Fruit fly (Drosophila melanogaster): ENCODE results near the gene CG34345.

The CG34345 gene

dm6 chr2L:6612477-6613004, 10.4 kb upstream of the CG34345 start (continued):
- peak; percentile 99 for TF ChIP-seq E2f2 (GFP tag; IDR thresholded peaks at IDR 0.05)
- TF ChIP-seq vfl (GFP tag; optimal IDR thresholded peaks at IDR 0.05), result peak; percentile 100
- TF ChIP-seq ERR (GFP tag; optimal IDR thresholded peaks at IDR 0.05), result peak; percentile 100
- TF ChIP-seq Lpt (GFP tag; optimal IDR thresholded peaks at IDR 0.05), result no peak
- peak; percentile 100 for TF ChIP-seq caup (GFP tag; optimal IDR thresholded peaks at IDR 0.05; ENCODE audit: severe bottlenecking)
- peak; percentile 100 for TF ChIP-seq CG12236 (GFP tag; optimal IDR thresholded peaks at IDR 0.05)
- TF ChIP-seq gcm2 (GFP tag; optimal IDR thresholded peaks at IDR 0.05), result peak; percentile 100
- peak; percentile 100 for TF ChIP-seq HHEX (GFP tag; optimal IDR thresholded peaks at IDR 0.05)
- peak; percentile 100 for TF ChIP-seq MBD-R2 (GFP tag; IDR thresholded peaks at IDR 0.05)
- peak; percentile 100 for TF ChIP-seq CG9215 (GFP tag; IDR thresholded peaks at IDR 0.05)
- TF ChIP-seq CG6854 (GFP tag; optimal IDR thresholded peaks at IDR 0.05), result peak; percentile 100
- peak; percentile 100 for TF ChIP-seq CG17612 (GFP tag; IDR thresholded peaks at IDR 0.05)
- peak; percentile 100 for TF ChIP-seq CG18476 (GFP tag; optimal IDR thresholded peaks at IDR 0.05)
- TF ChIP-seq CG4854 (GFP tag; optimal IDR thresholded peaks at IDR 0.05), result peak; percentile 100
- TF ChIP-seq CG31224 (GFP tag; IDR thresholded peaks at IDR 0.05), result peak; percentile 99
- no peak for TF ChIP-seq CG2129 (GFP tag; IDR thresholded peaks at IDR 0.05; ENCODE audit: partially characterized antibody)
- TF ChIP-seq CG1602 (GFP tag; optimal IDR thresholded peaks at IDR 0.05), result peak; percentile 100
- peak; percentile 100 for TF ChIP-seq CG13624 (GFP tag; optimal IDR thresholded peaks at IDR 0.05)
- peak; percentile 96 for TF ChIP-seq fd102C (GFP tag; optimal IDR thresholded peaks at IDR 0.05)
- TF ChIP-seq Spps (tag; optimal IDR thresholded peaks at IDR 0.05), result peak; percentile 100
- TF ChIP-seq nom (GFP tag; optimal IDR thresholded peaks at IDR 0.05), result peak; percentile 100
- TF ChIP-seq trem (tag; optimal IDR thresholded peaks at IDR 0.05), result peak; percentile 98
- peak; percentile 100 for TF ChIP-seq mirr (GFP tag; optimal IDR thresholded peaks at IDR 0.05)
- TF ChIP-seq amos (GFP tag; IDR thresholded peaks at IDR 0.05; ENCODE audit: partially characterized antibody), result peak; percentile 45; the same call in 1 of the 2 replicates
- peak; percentile 100 for TF ChIP-seq CG30403 (GFP tag; optimal IDR thresholded peaks at IDR 0.05)
- TF ChIP-seq CG6765 (GFP tag; optimal IDR thresholded peaks at IDR 0.05), result peak; percentile 100
- peak; percentile 100 for TF ChIP-seq CG12391 (tag; optimal IDR thresholded peaks at IDR 0.05)
- TF ChIP-seq CG43689 (GFP tag; IDR thresholded peaks at IDR 0.05), result peak; percentile 100
- TF ChIP-seq lab (GFP tag; optimal IDR thresholded peaks at IDR 0.05), result peak; percentile 100
- peak; percentile 36 for TF ChIP-seq Scr (GFP tag; IDR thresholded peaks at IDR 0.05; ENCODE audit: partially characterized antibody)
- TF ChIP-seq en (GFP tag; optimal IDR thresholded peaks at IDR 0.05), result peak; percentile 100
- TF ChIP-seq CG10366 (GFP tag; IDR thresholded peaks at IDR 0.05), result peak; percentile 100
- TF ChIP-seq ash1 (GFP tag; optimal IDR thresholded peaks at IDR 0.05), result peak; percentile 100
- peak; percentile 100 for TF ChIP-seq Mad (GFP tag; optimal IDR thresholded peaks at IDR 0.05)
- peak; percentile 96 for TF ChIP-seq CG3995 (GFP tag; optimal IDR thresholded peaks at IDR 0.05)
- TF ChIP-seq CG10462 (GFP tag; optimal IDR thresholded peaks at IDR 0.05), result peak; percentile 100
- peak; percentile 100 for TF ChIP-seq luna (GFP tag; optimal IDR thresholded peaks at IDR 0.05)
- TF ChIP-seq yki (optimal IDR thresholded peaks at IDR 0.05), result no peak
- peak; percentile 100 for TF ChIP-seq CG14667 (GFP tag; IDR thresholded peaks at IDR 0.05)
- no peak for TF ChIP-seq fru (optimal IDR thresholded peaks at IDR 0.05)
- TF ChIP-seq scrt (GFP tag; optimal IDR thresholded peaks at IDR 0.05), result peak; percentile 100
- peak; percentile 100 for TF ChIP-seq Six4 (GFP tag; optimal IDR thresholded peaks at IDR 0.05)
- TF ChIP-seq seq (GFP tag; IDR thresholded peaks at IDR 0.05), result peak; percentile 100
- TF ChIP-seq CG15601 (tag; optimal IDR thresholded peaks at IDR 0.05), result peak; percentile 100
- TF ChIP-seq ftz-f1 (GFP tag; optimal IDR thresholded peaks at IDR 0.05), result peak; percentile 99
- peak; percentile 100 for TF ChIP-seq CG16815 (GFP tag; optimal IDR thresholded peaks at IDR 0.05)
- peak; percentile 100 for TF ChIP-seq chn (GFP tag; optimal IDR thresholded peaks at IDR 0.05)
- TF ChIP-seq grau (tag; optimal IDR thresholded peaks at IDR 0.05), result peak; percentile 100
- peak; percentile 99 for TF ChIP-seq sd (tag; optimal IDR thresholded peaks at IDR 0.05)
- TF ChIP-seq ro (GFP tag; IDR thresholded peaks at IDR 0.05), result peak; percentile 100
- peak; percentile 100 for TF ChIP-seq CG12769 (tag; optimal IDR thresholded peaks at IDR 0.05)

Data from whole organism, embryonic.